Fruit fly (Drosophila melanogaster) whole organism, wandering third instar larva: Measurements from ENCODE around the gene MsR1.

Source experiments
- Rel ChIP-seq, 2 experiments: fragments of 200-800 bp; sonication (Bioruptor generic) in 1 of 2; optimal IDR thresholded peaks; 2 replicates in 1 of 2; 3 replicates in 1 of 2; lab custom pipeline; 2016 to 2019; ENCODE audit warnings: mild to moderate bottlenecking in 2 of 2, missing biosample characterization in 2 of 2, missing genetic modification characterization in 2 of 2, moderate library complexity in 1 of 2
- dl ChIP-seq, 2 experiments: fragments of 175-275, 200-275 bp in 1 of 2; fragments of 200-275 bp in 1 of 2; sonication (Bioruptor generic); optimal IDR thresholded peaks; lab custom pipeline; 2018; ENCODE audit warnings: mild to moderate bottlenecking in 2 of 2, missing biosample characterization in 2 of 2, missing genetic modification characterization in 2 of 2, moderate library complexity in 2 of 2; ENCODE audit not compliant: partially characterized antibody in 2 of 2, insufficient read depth in 1 of 2
- dmrt93B ChIP-seq: fragments of 200-800 bp; sonication (Bioruptor generic); optimal IDR thresholded peaks from 2 replicates; lab custom pipeline; 2018; ENCODE audit warnings: missing biosample characterization, mild to moderate bottlenecking, missing genetic modification characterization
- rgr ChIP-seq: fragments of 200-800 bp; sonication (Bioruptor generic); optimal IDR thresholded peaks from 3 replicates; lab custom pipeline; 2016; ENCODE audit warnings: missing biosample characterization, mild to moderate bottlenecking, missing genetic modification characterization
- usp ChIP-seq: fragments of >200 bp; optimal IDR thresholded peaks from 2 replicates; lab custom pipeline; 2017; ENCODE audit warnings: missing biosample characterization, missing genetic modification characterization

DNA sequence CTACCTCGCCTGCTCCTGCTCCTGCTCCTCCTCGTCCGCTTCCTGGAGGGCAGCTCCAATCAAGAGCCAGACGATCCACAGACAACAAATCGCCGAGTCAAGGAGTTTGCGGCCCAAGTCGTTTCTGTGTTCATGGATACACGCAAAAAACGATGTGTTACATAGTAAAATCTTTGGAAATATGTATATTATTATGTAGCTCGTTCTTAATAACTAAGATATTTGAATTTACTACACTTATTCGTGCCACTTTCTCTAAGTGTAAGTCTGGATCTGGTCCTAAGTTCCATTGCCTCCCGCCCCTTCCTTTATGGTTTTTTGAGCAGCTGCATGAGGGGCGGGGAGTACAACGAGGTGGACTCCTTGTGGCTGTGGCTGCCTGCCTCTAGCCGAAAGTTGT, 63.9 kb downstream of the MsR1 start:
- TF ChIP-seq rgr (GFP tag; lab: Kevin White, UChicago) = peak; percentile 56
- no peak for TF ChIP-seq usp (GFP tag; lab: Kevin White, UChicago)
- TF ChIP-seq dmrt93B (GFP tag; lab: Kevin White, UChicago) = no peak
- no peak for TF ChIP-seq dl (GFP tag; optimal IDR thresholded peaks at IDR 0.05; lab: Kevin White, UChicago; ENCODE audit: insufficient read depth in 1 of 2, partially characterized antibody in 2 of 2)
- TF ChIP-seq Rel (GFP tag; optimal IDR thresholded peaks at IDR 0.05; lab: Kevin White, UChicago) = no peak
- no peak for TF ChIP-seq Rel (tag; optimal IDR thresholded peaks at IDR 0.05; lab: Kevin White, UChicago)
